Fruit fly (Drosophila melanogaster) whole organism, embryonic: Measurements from ENCODE around the gene sip3.
A peak's percentile ranks its signal among the peaks of the same experiment; 100 is the strongest.

ENCODE experiments used
- CG11247 ChIP-seq: fragments of 200-800 bp; sonication (Bioruptor generic); IDR thresholded peaks from 2 replicates; pipeline ENCODE4 v1.3.6; 2022; ENCODE audit warnings: missing biosample characterization, missing genetic modification characterization
- CG12219 ChIP-seq: fragments of 200-800 bp; sonication (Bioruptor generic); optimal IDR thresholded peaks from 3 replicates; lab custom pipeline; 2018; ENCODE audit warnings: missing biosample characterization, mild to moderate bottlenecking, missing genetic modification characterization
- CG13123 ChIP-seq: fragments of 200-800 bp; sonication (Bioruptor generic); optimal IDR thresholded peaks from 2 replicates; lab custom pipeline; 2016; ENCODE audit warnings: missing biosample characterization, missing genetic modification characterization
- CG14441 ChIP-seq: fragments of 200-800 bp; sonication (Bioruptor generic); IDR thresholded peaks from 2 replicates; pipeline ENCODE4 v1.3.6; 2022; ENCODE audit warnings: missing biosample characterization, missing genetic modification characterization
- CG14860 ChIP-seq: fragments of 200-800 bp; sonication (Bioruptor generic); IDR thresholded peaks from 3 replicates; pipeline ENCODE4 v1.3.6; 2022; ENCODE audit warnings: missing biosample characterization, missing genetic modification characterization; ENCODE audit not compliant: partially characterized antibody
- CG15011 ChIP-seq: fragments of 200-800 bp; sonication (Bioruptor generic); optimal IDR thresholded peaks from 3 replicates; lab custom pipeline; 2018; ENCODE audit warnings: missing biosample characterization, mild to moderate bottlenecking, missing genetic modification characterization
- CG15073 ChIP-seq: fragments of 200-800 bp; sonication (Bioruptor generic); optimal IDR thresholded peaks from 2 replicates; lab custom pipeline; 2016; ENCODE audit warnings: missing biosample characterization, missing genetic modification characterization
- CG1602 ChIP-seq: fragments of 200-800 bp; sonication (Bioruptor generic); optimal IDR thresholded peaks from 3 replicates; lab custom pipeline; 2016; ENCODE audit warnings: missing biosample characterization, missing genetic modification characterization
- CG17568 ChIP-seq: fragments of 200-800 bp; sonication (Bioruptor generic); optimal IDR thresholded peaks from 2 replicates; lab custom pipeline; 2018; ENCODE audit warnings: missing biosample characterization, mild to moderate bottlenecking, missing genetic modification characterization, moderate library complexity
- CG18476 ChIP-seq: fragments of 200-800 bp; sonication (Bioruptor generic); optimal IDR thresholded peaks from 2 replicates; lab custom pipeline; 2016; ENCODE audit warnings: missing biosample characterization, mild to moderate bottlenecking, missing genetic modification characterization
- CG18619 ChIP-seq: fragments of 200-800 bp; sonication (Bioruptor generic); optimal IDR thresholded peaks from 3 replicates; lab custom pipeline; 2017; ENCODE audit warnings: missing biosample characterization, mild to moderate bottlenecking, missing genetic modification characterization
- CG2116 ChIP-seq: fragments of 200-800 bp; sonication (Bioruptor generic); optimal IDR thresholded peaks from 3 replicates; lab custom pipeline; 2018; ENCODE audit warnings: missing biosample characterization, mild to moderate bottlenecking, missing genetic modification characterization
- CG4707 ChIP-seq: fragments of 200-800 bp; sonication (Bioruptor generic); optimal IDR thresholded peaks from 2 replicates; lab custom pipeline; 2018; ENCODE audit warnings: missing biosample characterization, mild to moderate bottlenecking, missing genetic modification characterization, moderate library complexity
- CG7357 ChIP-seq: fragments of 200-800 bp; sonication (Bioruptor generic); IDR thresholded peaks from 3 replicates; pipeline ENCODE4 v1.3.6; 2022; ENCODE audit warnings: missing biosample characterization, missing genetic modification characterization
- CG7786 ChIP-seq: fragments of 200-800 bp; sonication (Bioruptor generic); optimal IDR thresholded peaks from 2 replicates; lab custom pipeline; 2016; ENCODE audit warnings: missing biosample characterization, missing genetic modification characterization
- CG7839 ChIP-seq: fragments of 200-800 bp; sonication (Bioruptor generic); optimal IDR thresholded peaks from 3 replicates; lab custom pipeline; 2018; ENCODE audit warnings: missing biosample characterization, mild to moderate bottlenecking, missing genetic modification characterization, moderate library complexity
- CG7987 ChIP-seq: fragments of 200-800 bp; sonication (Bioruptor generic); optimal IDR thresholded peaks from 2 replicates; lab custom pipeline; 2018; ENCODE audit warnings: missing biosample characterization, mild to moderate bottlenecking, missing genetic modification characterization, moderate library complexity
- CG8290 ChIP-seq, 3 experiments: fragments of 200-800 bp; sonication (Bioruptor generic); optimal IDR thresholded peaks; 2 replicates each; lab custom pipeline; 2016 to 2019; ENCODE audit warnings: missing biosample characterization in 3 of 3, missing genetic modification characterization in 3 of 3, mild to moderate bottlenecking in 2 of 3, moderate library complexity in 1 of 3
- Chrac-16 ChIP-seq: fragments of 200-800 bp; sonication (Bioruptor generic); optimal IDR thresholded peaks from 3 replicates; lab custom pipeline; 2016; ENCODE audit warnings: missing biosample characterization, missing genetic modification characterization
- CrebB ChIP-seq: fragments of 200-800 bp; sonication (Bioruptor generic); optimal IDR thresholded peaks from 3 replicates; lab custom pipeline; 2018; ENCODE audit warnings: missing biosample characterization, mild to moderate bottlenecking, missing genetic modification characterization
- Hand ChIP-seq: fragments of 200-800 bp; sonication (Bioruptor generic); optimal IDR thresholded peaks from 2 replicates; lab custom pipeline; 2017; ENCODE audit warnings: mild to moderate bottlenecking, missing biosample characterization, missing genetic modification reagents, missing genetic modification characterization
- Hmr ChIP-seq: fragments of 200-800 bp; sonication (Bioruptor generic); optimal IDR thresholded peaks from 3 replicates; lab custom pipeline; 2017; ENCODE audit warnings: mild to moderate bottlenecking, missing biosample characterization, missing genetic modification reagents, missing genetic modification characterization
- Kr ChIP-seq: fragments of 200-800 bp; sonication (Bioruptor generic); optimal IDR thresholded peaks from 2 replicates; lab custom pipeline; 2017; ENCODE audit warnings: missing biosample characterization, mild to moderate bottlenecking, missing genetic modification characterization
- Meics ChIP-seq: fragments of 200-800 bp; sonication (Bioruptor generic); optimal IDR thresholded peaks from 2 replicates; lab custom pipeline; 2017; ENCODE audit warnings: missing biosample characterization, mild to moderate bottlenecking, missing genetic modification characterization
- Mes4 ChIP-seq: fragments of 200-800 bp; sonication (Bioruptor generic); optimal IDR thresholded peaks from 2 replicates; lab custom pipeline; 2016; ENCODE audit warnings: missing biosample characterization, missing genetic modification characterization
- Oaz ChIP-seq: fragments of 200-800 bp; sonication (Bioruptor generic); IDR thresholded peaks from 2 replicates; pipeline ENCODE4 v1.3.6; 2022; ENCODE audit warnings: missing biosample characterization, missing genetic modification characterization
- Opbp ChIP-seq: fragments of 200-800 bp; sonication (Bioruptor generic); IDR thresholded peaks from 3 replicates; pipeline ENCODE4 v1.3.6; 2022; ENCODE audit warnings: missing biosample characterization, missing genetic modification characterization; ENCODE audit not compliant: partially characterized antibody
- Scr ChIP-seq: fragments of 200-800 bp; sonication (Bioruptor generic); IDR thresholded peaks from 2 replicates; pipeline ENCODE4 v1.3.6; 2022; ENCODE audit warnings: missing biosample characterization, missing genetic modification characterization; ENCODE audit not compliant: partially characterized antibody
- Sry-δ ChIP-seq: fragments of 200-800 bp; sonication (Bioruptor generic); optimal IDR thresholded peaks from 2 replicates; lab custom pipeline; 2016; ENCODE audit warnings: missing biosample characterization, missing genetic modification characterization
- bcd ChIP-seq: fragments of 200-800 bp; sonication (Bioruptor generic); optimal IDR thresholded peaks from 2 replicates; lab custom pipeline; 2017; ENCODE audit warnings: missing biosample characterization, mild to moderate bottlenecking, missing genetic modification characterization
- crc ChIP-seq: fragments of 200-800 bp; sonication (Bioruptor generic); optimal IDR thresholded peaks from 2 replicates; lab custom pipeline; 2016; ENCODE audit warnings: missing biosample characterization, missing genetic modification characterization
- dpn ChIP-seq, 2 experiments: fragments of 200-800 bp; sonication (Bioruptor generic); optimal IDR thresholded peaks; 3 replicates each; lab custom pipeline; 2016; ENCODE audit warnings: missing biosample characterization in 2 of 2, missing genetic modification characterization in 2 of 2
- emc ChIP-seq: fragments of 200-800 bp; sonication (Bioruptor generic); optimal IDR thresholded peaks from 2 replicates; lab custom pipeline; 2016; ENCODE audit warnings: missing biosample characterization, missing genetic modification characterization
- fd96Cb ChIP-seq: fragments of 200-800 bp; sonication (Bioruptor generic); optimal IDR thresholded peaks from 2 replicates; lab custom pipeline; 2018; ENCODE audit warnings: missing biosample characterization, mild to moderate bottlenecking, missing genetic modification characterization, moderate library complexity
- ham ChIP-seq: fragments of 200-800 bp; sonication (Bioruptor generic); IDR thresholded peaks from 2 replicates; pipeline ENCODE4 v1.3.6; 2022; ENCODE audit warnings: missing biosample characterization, missing genetic modification characterization
- hbn ChIP-seq: fragments of 200-800 bp; sonication (Bioruptor generic); IDR thresholded peaks from 2 replicates; pipeline ENCODE4 v1.3.6; 2022; ENCODE audit warnings: missing biosample characterization, missing genetic modification characterization; ENCODE audit not compliant: partially characterized antibody
- jing ChIP-seq: fragments of 200-800 bp; sonication (Bioruptor generic); optimal IDR thresholded peaks from 2 replicates; lab custom pipeline; 2018; ENCODE audit warnings: missing biosample characterization, mild to moderate bottlenecking, missing genetic modification characterization
- otp ChIP-seq: fragments of 200-800 bp; sonication (Bioruptor generic); IDR thresholded peaks from 3 replicates; pipeline ENCODE4, ENCODE4 v1.3.6; 2022; ENCODE audit warnings: missing biosample characterization, missing genetic modification characterization
- pfk ChIP-seq: fragments of 200-800 bp; sonication (Bioruptor generic); optimal IDR thresholded peaks from 2 replicates; lab custom pipeline; 2018; ENCODE audit warnings: missing biosample characterization, mild to moderate bottlenecking, missing genetic modification characterization, moderate library complexity
- salm ChIP-seq: fragments of 200-800 bp; sonication (Bioruptor generic); optimal IDR thresholded peaks from 2 replicates; lab custom pipeline; 2018; ENCODE audit warnings: missing biosample characterization, mild to moderate bottlenecking, missing genetic modification characterization
- slbo ChIP-seq: fragments of 200-800 bp; sonication (Bioruptor generic); IDR thresholded peaks from 2 replicates; pipeline ENCODE4 v1.3.6; 2022; ENCODE audit warnings: missing biosample characterization, missing genetic modification characterization
- sqz ChIP-seq: fragments of 200-800 bp; sonication (Bioruptor generic); optimal IDR thresholded peaks from 3 replicates; lab custom pipeline; 2018; ENCODE audit warnings: missing biosample characterization, mild to moderate bottlenecking, missing genetic modification characterization
- tll ChIP-seq, 2 experiments: fragments of 200-800 bp in 1 of 2; fragments of >200 bp in 1 of 2; sonication (Bioruptor generic) in 1 of 2; optimal IDR thresholded peaks; 2 replicates each; lab custom pipeline; 2017 to 2019; ENCODE audit warnings: missing biosample characterization in 2 of 2, missing genetic modification characterization in 2 of 2, mild to moderate bottlenecking in 1 of 2, moderate library complexity in 1 of 2
- wdn ChIP-seq: fragments of 200-800 bp; sonication (Bioruptor generic); IDR thresholded peaks from 2 replicates; pipeline ENCODE4 v1.3.6; 2022; ENCODE audit warnings: missing biosample characterization, missing genetic modification characterization
- wor ChIP-seq: fragments of 200-800 bp; sonication (Bioruptor generic); IDR thresholded peaks from 2 replicates; pipeline ENCODE4 v1.3.6; 2022; ENCODE audit warnings: missing biosample characterization, missing genetic modification characterization
- zfh2 ChIP-seq: fragments of 200-800 bp; sonication (Bioruptor generic); optimal IDR thresholded peaks from 2 replicates; lab custom pipeline; 2016; ENCODE audit warnings: missing biosample characterization, missing genetic modification characterization

The sip3 gene

dm6 chr3R:31725486-31726227, 46.4 kb upstream of the sip3 start (continued):
- TF ChIP-seq Kr: peak; percentile 2
- TF ChIP-seq CG11247 (GFP tag; lab: Robert Waterston, UW): no peak
- TF ChIP-seq CG2116: no peak
- no peak for TF ChIP-seq fd96Cb (tag; lab: Kevin White, UChicago)
- TF ChIP-seq CrebB (tag; lab: Kevin White, UChicago): no peak
- no peak for TF ChIP-seq CG15073
- no peak for TF ChIP-seq CG1602 (GFP tag; lab: Kevin White, UChicago)
- no peak for TF ChIP-seq CG14441 (GFP tag; lab: Robert Waterston, UW)
- no peak for TF ChIP-seq salm (tag; lab: Kevin White, UChicago)
- no peak for TF ChIP-seq Chrac-16 (GFP tag; lab: Kevin White, UChicago)
- no peak for TF ChIP-seq CG15011
- no peak for TF ChIP-seq bcd
- TF ChIP-seq jing (GFP tag; lab: Kevin White, UChicago): no peak
- no peak for TF ChIP-seq wdn (GFP tag; lab: Robert Waterston, UW)
- TF ChIP-seq Scr (GFP tag; lab: Robert Waterston, UW): 0 out of 2 replicates have a peak, but pooled peaks have one; percentile 15
- TF ChIP-seq otp (GFP tag; lab: Robert Waterston, UW): peak; percentile 16; the same call in 2 of the 3 replicates
- no peak for TF ChIP-seq Mes4 (GFP tag; lab: Kevin White, UChicago)
- TF ChIP-seq CG7786 (GFP tag; lab: Kevin White, UChicago): no peak
- TF ChIP-seq dpn (GFP tag; optimal IDR thresholded peaks at IDR 0.05; lab: Kevin White, UChicago): no peak
- no peak for TF ChIP-seq slbo (GFP tag; lab: Robert Waterston, UW)
- no peak for TF ChIP-seq CG7987 (GFP tag; lab: Kevin White, UChicago)
- TF ChIP-seq Meics (GFP tag; lab: Kevin White, UChicago): no peak
- no peak for TF ChIP-seq CG18619 (GFP tag; lab: Kevin White, UChicago)
- no peak for TF ChIP-seq wor (GFP tag; lab: Robert Waterston, UW)
- TF ChIP-seq Hand: no peak
- TF ChIP-seq sqz (GFP tag; lab: Kevin White, UChicago): peak; percentile 4
- TF ChIP-seq zfh2 (GFP tag; lab: Kevin White, UChicago): no peak
- no peak for TF ChIP-seq crc (GFP tag; lab: Kevin White, UChicago)
- TF ChIP-seq hbn (GFP tag; lab: Robert Waterston, UW): no peak
- TF ChIP-seq CG18476 (GFP tag; lab: Kevin White, UChicago): no peak
- no peak for TF ChIP-seq Sry-δ (GFP tag; lab: Kevin White, UChicago)
- TF ChIP-seq ham (GFP tag; lab: Robert Waterston, UW): no peak
- peak; percentile 10 for TF ChIP-seq pfk (GFP tag; lab: Kevin White, UChicago)
- TF ChIP-seq CG13123 (GFP tag; lab: Kevin White, UChicago): no peak
- 0 out of 3 replicates have a peak, but pooled peaks have one; percentile 28 for TF ChIP-seq Opbp (GFP tag; lab: Robert Waterston, UW)
- no peak for TF ChIP-seq Hmr (GFP tag; lab: Kevin White, UChicago)
- no peak for TF ChIP-seq CG7357 (GFP tag; lab: Robert Waterston, UW)
- TF ChIP-seq CG12219 (GFP tag; lab: Kevin White, UChicago): no peak
- TF ChIP-seq tll (GFP tag; optimal IDR thresholded peaks at IDR 0.05; lab: Kevin White, UChicago): peak in 1 of 2 experiments; percentile 41
- TF ChIP-seq CG4707 (GFP tag; lab: Kevin White, UChicago): no peak
- TF ChIP-seq CG14860 (GFP tag; lab: Robert Waterston, UW): no peak
- no peak for TF ChIP-seq CG7839 (tag; lab: Kevin White, UChicago)
- TF ChIP-seq CG8290 (GFP tag; optimal IDR thresholded peaks at IDR 0.05; lab: Kevin White, UChicago): no peak
- peak; percentile 9 to 34 for TF ChIP-seq CG8290 (tag; optimal IDR thresholded peaks at IDR 0.05; lab: Kevin White, UChicago)
- TF ChIP-seq emc (GFP tag; lab: Kevin White, UChicago): no peak
- TF ChIP-seq CG17568 (GFP tag; lab: Kevin White, UChicago): no peak
- no peak for TF ChIP-seq Oaz (GFP tag; lab: Robert Waterston, UW)
